Worm (Caenorhabditis elegans) whole organism, L3 larva: ENCODE data around the gene grd-13.
"Not testable (repeated sequence)": the region's sequence is repeated elsewhere in the genome, so short reads cannot be mapped to it uniquely, and the experiment has no call there.

Experiments used
- R02D3.7 ChIP-seq: fragments of 150-350 bp; optimal IDR thresholded peaks from 2 replicates; lab custom pipeline; 2014; ENCODE audit warnings: missing biosample characterization, missing genetic modification characterization
- aly-2 ChIP-seq: fragments of 150-350 bp; optimal IDR thresholded peaks from 2 replicates; lab custom pipeline; 2014; ENCODE audit warnings: missing biosample characterization, missing genetic modification characterization
- ceh-16 ChIP-seq: sonication (generic microtip); optimal IDR thresholded peaks from 2 replicates; lab custom pipeline; 2017; ENCODE audit warnings: missing biosample characterization, missing genetic modification characterization
- ceh-28 ChIP-seq: fragments of 150-350 bp; optimal IDR thresholded peaks from 2 replicates; lab custom pipeline; 2014; ENCODE audit warnings: missing biosample characterization, missing genetic modification reagents, missing genetic modification characterization
- ceh-82 ChIP-seq: fragments of 150-350 bp; optimal IDR thresholded peaks from 2 replicates; lab custom pipeline; 2014; ENCODE audit warnings: missing biosample characterization, missing genetic modification characterization
- ceh-9 ChIP-seq: sonication (generic microtip); optimal IDR thresholded peaks from 2 replicates; lab custom pipeline; 2018; ENCODE audit warnings: missing biosample characterization, missing genetic modification characterization
- daf-12 ChIP-seq: fragments of 150-350 bp; optimal IDR thresholded peaks from 2 replicates; lab custom pipeline; 2014; ENCODE audit warnings: missing biosample characterization, missing genetic modification reagents, missing genetic modification characterization
- egl-27 ChIP-seq: sonication (generic microtip); optimal IDR thresholded peaks from 4 replicates; lab custom pipeline; 2017; ENCODE audit warnings: missing biosample characterization, missing genetic modification reagents, missing genetic modification characterization
- eor-1 ChIP-seq, 2 experiments: fragments of 150-350 bp; optimal IDR thresholded peaks; 2 replicates each; lab custom pipeline; 2014 to 2018; ENCODE audit warnings: missing biosample characterization in 2 of 2, missing genetic modification characterization in 2 of 2
- fkh-2 ChIP-seq: fragments of 150-350 bp; optimal IDR thresholded peaks from 2 replicates; lab custom pipeline; 2014; ENCODE audit warnings: missing biosample characterization, missing genetic modification reagents, missing genetic modification characterization
- fos-1 ChIP-seq: fragments of 150-350 bp; optimal IDR thresholded peaks from 2 replicates; lab custom pipeline; 2014; ENCODE audit warnings: missing biosample characterization, missing genetic modification characterization
- hmg-11 ChIP-seq: sonication (generic microtip); optimal IDR thresholded peaks from 2 replicates; lab custom pipeline; 2016; ENCODE audit warnings: missing genetic modification characterization, missing compliant biosample characterization
- lin-15B ChIP-seq: fragments of 150-350 bp; optimal IDR thresholded peaks from 2 replicates; lab custom pipeline; 2014; ENCODE audit warnings: missing biosample characterization, missing genetic modification characterization
- lin-39 ChIP-seq: fragments of 150-350 bp; optimal IDR thresholded peaks from 2 replicates; lab custom pipeline; 2018; ENCODE audit warnings: missing biosample characterization, missing genetic modification reagents, missing genetic modification characterization
- lsy-12 ChIP-seq: sonication (generic microtip); optimal IDR thresholded peaks from 2 replicates; lab custom pipeline; 2016; ENCODE audit warnings: mild to moderate bottlenecking, missing genetic modification characterization, missing compliant biosample characterization
- mml-1 ChIP-seq: fragments of 150-350 bp; sonication (generic microtip); optimal IDR thresholded peaks from 3 replicates; lab custom pipeline; 2014; ENCODE audit warnings: missing biosample characterization, missing genetic modification characterization
- nfya-1 ChIP-seq: sonication (generic microtip); optimal IDR thresholded peaks from 2 replicates; lab custom pipeline; 2017; ENCODE audit warnings: missing genetic modification characterization, mild to moderate bottlenecking, missing compliant biosample characterization, antibody characterized with exemption, moderate library complexity; ENCODE audit not compliant: insufficient read depth
- nhr-11 ChIP-seq: fragments of 150-350 bp; optimal IDR thresholded peaks from 2 replicates; lab custom pipeline; 2014; ENCODE audit warnings: missing biosample characterization, missing genetic modification characterization
- nhr-23 ChIP-seq: fragments of 150-350 bp; optimal IDR thresholded peaks from 2 replicates; lab custom pipeline; 2014; ENCODE audit warnings: missing biosample characterization, missing genetic modification reagents, missing genetic modification characterization
- nhr-237 ChIP-seq: fragments of 150-350 bp; optimal IDR thresholded peaks from 2 replicates; lab custom pipeline; 2014; ENCODE audit warnings: missing biosample characterization, missing genetic modification characterization
- nhr-25 ChIP-seq: sonication (generic microtip); optimal IDR thresholded peaks from 2 replicates; lab custom pipeline; 2017; ENCODE audit warnings: missing biosample characterization, missing genetic modification characterization
- nhr-28 ChIP-seq: fragments of 150-350 bp; optimal IDR thresholded peaks from 2 replicates; lab custom pipeline; 2014; ENCODE audit warnings: missing biosample characterization, missing genetic modification characterization
- nhr-67 ChIP-seq: fragments of 150-350 bp; optimal IDR thresholded peaks from 2 replicates; lab custom pipeline; 2014; ENCODE audit warnings: missing biosample characterization, missing genetic modification characterization
- nhr-76 ChIP-seq: fragments of 150-350 bp; sonication (generic microtip); optimal IDR thresholded peaks from 5 replicates; lab custom pipeline; 2014; ENCODE audit warnings: missing biosample characterization, missing genetic modification characterization
- nhr-77 ChIP-seq: fragments of 150-350 bp; optimal IDR thresholded peaks from 2 replicates; lab custom pipeline; 2014; ENCODE audit warnings: missing biosample characterization, missing genetic modification characterization
- pqm-1 ChIP-seq: fragments of 150-350 bp; optimal IDR thresholded peaks from 2 replicates; lab custom pipeline; 2017; ENCODE audit warnings: missing biosample characterization, missing genetic modification characterization, inconsistent platforms
- sea-2 ChIP-seq: fragments of 150-350 bp; sonication (generic microtip); optimal IDR thresholded peaks from 4 replicates; lab custom pipeline; 2014; ENCODE audit warnings: missing biosample characterization, missing genetic modification reagents, missing genetic modification characterization
- skn-1 ChIP-seq: fragments of 150-350 bp; optimal IDR thresholded peaks from 2 replicates; lab custom pipeline; 2014; ENCODE audit warnings: missing biosample characterization, missing genetic modification characterization
- snpc-4 ChIP-seq: fragments of 150-350 bp; optimal IDR thresholded peaks from 2 replicates; lab custom pipeline; 2014; ENCODE audit warnings: missing biosample characterization, missing genetic modification characterization
- unc-39 ChIP-seq: sonication (generic microtip); optimal IDR thresholded peaks from 4 replicates; lab custom pipeline; 2017; ENCODE audit warnings: missing biosample characterization, missing genetic modification characterization
- unc-62 ChIP-seq: fragments of 150-350 bp; sonication (generic microtip); optimal IDR thresholded peaks from 4 replicates; lab custom pipeline; 2014; ENCODE audit warnings: missing biosample characterization, missing genetic modification reagents, missing genetic modification characterization
- zag-1 ChIP-seq: fragments of 150-350 bp; optimal IDR thresholded peaks from 2 replicates; lab custom pipeline; 2014; ENCODE audit warnings: missing biosample characterization, missing genetic modification characterization
- ztf-4 ChIP-seq: fragments of 150-350 bp; optimal IDR thresholded peaks from 2 replicates; lab custom pipeline; 2014; ENCODE audit warnings: missing biosample characterization, missing genetic modification characterization

The grd-13 gene

DNA sequence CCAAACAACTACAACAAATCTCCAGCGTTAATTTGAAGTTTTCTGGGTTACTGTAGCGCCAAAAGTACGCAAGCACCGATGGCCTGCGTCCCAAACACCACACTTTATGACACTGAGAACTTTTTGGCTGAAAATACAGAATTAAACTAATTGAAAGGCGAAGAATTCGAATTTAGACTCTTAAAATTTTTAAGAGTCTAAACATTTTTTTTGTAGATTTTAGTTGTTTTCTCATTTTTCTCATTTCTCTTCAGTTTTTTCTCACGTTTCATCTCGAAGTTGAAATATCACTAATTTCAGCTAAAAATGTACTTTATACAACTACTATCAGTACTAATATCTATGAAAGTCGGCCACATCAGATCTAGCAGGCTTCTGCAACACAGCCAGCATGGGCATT lies 22.7 kb upstream of the grd-13 start, which contains the start of gene lgc-9:
Gene lgc-9, plus strand, starts transcription at position 301 of the 400 bp plus-strand sequence.
- TF ChIP-seq snpc-4 (tag; lab: Kevin White, UChicago) = no peak

DNA sequence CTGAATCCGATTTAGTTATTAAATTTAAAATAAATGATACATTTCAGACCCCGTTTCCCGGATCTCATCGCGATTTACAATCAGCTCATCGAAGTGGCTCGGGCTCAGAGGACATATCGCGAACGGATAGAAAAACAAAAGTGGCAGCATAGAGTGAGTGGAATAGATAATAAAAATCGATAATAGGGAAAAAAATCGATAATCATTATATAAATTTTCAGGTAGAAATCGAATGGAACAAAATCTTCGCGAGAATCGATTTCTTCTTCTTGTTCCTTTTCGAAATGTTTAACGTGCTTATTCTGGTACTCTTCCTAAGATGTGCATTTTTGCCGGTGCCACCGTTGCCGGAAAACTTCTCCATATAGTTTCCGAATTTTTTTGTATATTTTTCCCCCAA lies 19.4 kb upstream of the grd-13 start:
- TF ChIP-seq snpc-4 (tag; lab: Kevin White, UChicago) (no peak), unc-39 (tag; lab: Kevin White, UChicago) (no peak), nhr-23 (tag; lab: Kevin White, UChicago) (no peak), nhr-67 (tag; lab: Kevin White, UChicago) (no peak), lsy-12 (tag; lab: Kevin White, UChicago) (no peak), ceh-28 (tag; lab: Kevin White, UChicago) (peak; percentile 39), nhr-76 (tag; lab: Kevin White, UChicago) (no peak), egl-27 (tag; lab: Kevin White, UChicago) (no peak)

DNA sequence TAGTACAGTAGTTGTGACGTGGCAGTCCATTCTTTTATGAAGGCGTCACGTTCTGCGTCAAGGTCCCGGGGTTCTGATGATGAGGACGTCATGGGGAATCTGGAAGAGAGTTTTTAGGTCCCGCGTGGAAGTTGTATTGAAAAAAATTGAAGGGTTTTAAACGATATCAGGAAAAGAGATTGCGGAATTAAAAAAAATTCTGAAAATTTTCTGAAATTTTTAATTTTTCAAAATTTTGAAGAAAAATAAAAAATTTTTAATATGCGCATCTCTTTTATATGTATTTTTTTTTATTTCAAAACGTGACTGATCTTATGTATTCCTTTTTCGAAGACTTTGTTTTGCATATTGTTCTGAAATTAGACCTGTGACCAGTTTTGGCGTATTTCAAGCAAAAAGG lies 15.6 kb upstream of the grd-13 start, which contains the start of gene C04C3.6:
Gene C04C3.6, minus strand, starts transcription at position 101 of the 400 bp plus-strand sequence.
- no peak for TF ChIP-seq hmg-11
- TF ChIP-seq ceh-28 (tag; lab: Kevin White, UChicago) = no peak
- no peak for TF ChIP-seq mml-1 (tag; lab: Kevin White, UChicago)
- no peak for TF ChIP-seq sea-2 (GFP tag; lab: Kevin White, UChicago)
- TF ChIP-seq pqm-1 (tag; lab: Kevin White, UChicago) = no peak
- TF ChIP-seq, all 47 proteins: peak for 0

DNA sequence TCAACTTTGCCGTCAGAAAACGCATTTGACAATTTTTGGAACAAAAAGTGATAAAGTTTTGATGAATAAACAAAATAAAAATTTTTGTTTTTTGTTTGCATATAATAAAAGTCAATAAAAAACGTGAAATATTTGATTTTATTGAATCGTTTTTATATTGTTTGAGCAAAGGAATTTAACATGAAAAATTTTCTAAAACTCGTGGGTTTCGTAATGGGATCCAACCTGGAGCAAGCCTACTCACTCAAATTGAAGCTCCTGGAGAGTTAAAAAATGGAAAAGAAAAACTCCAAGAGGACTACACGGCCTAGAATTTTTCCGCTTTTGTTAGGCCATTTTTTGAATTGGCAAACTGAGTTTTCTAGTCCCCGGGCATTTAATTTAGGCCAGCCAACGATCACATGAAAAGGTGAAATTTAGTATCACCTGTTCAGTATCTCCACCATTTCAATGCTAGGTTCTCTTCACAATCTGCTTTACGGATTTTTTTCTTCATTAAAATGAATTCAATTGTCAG lies 9.6 kb upstream of the grd-13 start, which contains the start of the genes C04C3.9 and srz-60:
Gene C04C3.9, minus strand, starts transcription at position 101 of the 517 bp plus-strand sequence.
Gene srz-60, plus strand, starts transcription at position 467 of the 517 bp plus-strand sequence.
- TF ChIP-seq ceh-9 (no peak), lin-39 (no peak), fos-1 (no peak), sea-2 (GFP tag; lab: Kevin White, UChicago) (no peak), zag-1 (no peak), daf-12 (tag; lab: Kevin White, UChicago) (no peak), R02D3.7 (tag; lab: Kevin White, UChicago) (no peak), lin-15B (tag; lab: Kevin White, UChicago) (no peak), nhr-28 (tag; lab: Kevin White, UChicago) (no peak), ceh-16 (tag; lab: Kevin White, UChicago) (no peak), unc-39 (tag; lab: Kevin White, UChicago) (no peak), nfya-1 (tag; lab: Kevin White, UChicago) (no peak), fkh-2 (no peak), nhr-77 (no peak), nhr-76 (tag; lab: Kevin White, UChicago) (no peak), nhr-11 (tag; lab: Kevin White, UChicago) (no peak), snpc-4 (tag; lab: Kevin White, UChicago) (no peak), aly-2 (tag; lab: Kevin White, UChicago) (no peak), ceh-82 (tag; lab: Kevin White, UChicago) (no peak), nhr-237 (no peak)

DNA sequence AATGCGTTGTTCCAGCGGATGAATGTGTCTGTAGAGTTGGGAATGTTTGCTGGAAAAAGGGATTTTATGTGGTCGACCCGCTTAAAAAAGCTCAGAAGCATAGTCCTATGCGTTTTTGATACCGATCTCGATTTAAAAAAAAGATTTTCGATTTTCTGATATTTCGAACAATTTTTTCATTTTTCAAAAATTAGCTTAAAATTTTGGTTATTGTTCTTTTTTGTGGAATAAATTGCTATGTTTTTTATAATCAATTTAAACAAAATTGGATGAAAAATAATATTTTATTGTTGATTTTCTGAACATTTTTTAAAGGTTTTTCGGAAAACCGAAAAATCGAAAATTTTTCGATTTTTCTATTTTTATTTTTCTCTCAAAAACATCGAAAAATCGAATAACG lies 4.7 kb upstream of the grd-13 start, which contains the start of gene C04C3.7:
Gene C04C3.7, minus strand, starts transcription at position 101 of the 400 bp plus-strand sequence.
- not testable (repeated sequence) for TF ChIP-seq fkh-2; skn-1 (tag; lab: Kevin White, UChicago); eor-1 (tag; optimal IDR thresholded peaks at IDR 0.05; lab: Kevin White, UChicago)

DNA sequence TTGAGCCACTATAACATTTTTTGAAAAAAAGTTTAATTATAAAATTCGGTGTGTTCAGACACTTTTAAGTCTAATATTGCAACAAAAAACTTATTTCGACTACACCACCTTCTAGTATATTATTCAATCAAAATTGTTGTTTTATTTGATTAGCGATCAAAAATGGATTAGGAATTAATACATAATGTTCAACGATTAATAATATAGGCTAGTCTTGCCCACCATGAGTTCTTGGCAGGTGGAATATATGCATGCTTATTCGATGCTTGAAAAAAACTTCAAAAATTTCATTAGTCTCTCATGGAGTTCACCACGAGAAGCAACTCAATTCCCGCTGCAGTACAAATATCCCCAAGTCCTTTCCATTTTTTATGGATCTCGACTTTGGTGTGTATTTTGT lies 2.1 kb upstream of the grd-13 start, which contains the start of gene srz-32:
Gene srz-32, plus strand, starts transcription at position 301 of the 400 bp plus-strand sequence.
- no peak for TF ChIP-seq lsy-12 (tag; lab: Kevin White, UChicago)
- TF ChIP-seq nfya-1 (tag; lab: Kevin White, UChicago) = no peak
- TF ChIP-seq unc-39 (tag; lab: Kevin White, UChicago) = no peak
- TF ChIP-seq daf-12 (tag; lab: Kevin White, UChicago) = no peak
- TF ChIP-seq nhr-25 (tag; lab: Kevin White, UChicago) = no peak
- no peak for TF ChIP-seq ceh-28 (tag; lab: Kevin White, UChicago)
- TF ChIP-seq skn-1 (tag; lab: Kevin White, UChicago) = no peak
- TF ChIP-seq unc-62 = no peak
- no peak for TF ChIP-seq egl-27 (tag; lab: Kevin White, UChicago)
- no peak for TF ChIP-seq ztf-4 (tag; lab: Kevin White, UChicago)
- TF ChIP-seq eor-1 (tag; optimal IDR thresholded peaks at IDR 0.05; lab: Kevin White, UChicago) = no peak
